Worm (Caenorhabditis elegans) whole organism, L1 larva: ENCODE results near the gene sra-32.

Experiments
- C16A3.4 ChIP-seq: fragments of 150-350 bp; optimal IDR thresholded peaks from 2 replicates; lab custom pipeline; 2014; ENCODE audit warnings: missing biosample characterization, missing genetic modification characterization
- aha-1 ChIP-seq: fragments of 150-350 bp; optimal IDR thresholded peaks from 2 replicates; lab custom pipeline; 2014; ENCODE audit warnings: missing biosample characterization, missing genetic modification characterization
- ama-1 ChIP-seq: fragments of 150-350 bp; optimal IDR thresholded peaks from 2 replicates; lab custom pipeline; 2014
- ceh-8 ChIP-seq: fragments of 200-800 bp; sonication (Bioruptor generic); optimal IDR thresholded peaks from 2 replicates; lab custom pipeline; 2018; ENCODE audit warnings: mild to moderate bottlenecking, missing genetic modification characterization, moderate library complexity, missing compliant biosample characterization
- ceh-82 ChIP-seq, 3 experiments: fragments of 150-350 bp in 1 of 3; sonication (generic microtip) in 2 of 3; optimal IDR thresholded peaks; 2 replicates each; lab custom pipeline; 2014 to 2017; ENCODE audit warnings: missing biosample characterization in 3 of 3, missing genetic modification characterization in 3 of 3
- ceh-88 ChIP-seq: fragments of 200-800 bp; sonication (Bioruptor generic); IDR thresholded peaks from 2 replicates; pipeline ENCODE4 v1.3.6; 2022; ENCODE audit warnings: missing genetic modification characterization, missing compliant biosample characterization
- ceh-90 ChIP-seq: sonication (generic microtip); optimal IDR thresholded peaks from 2 replicates; lab custom pipeline; 2016; ENCODE audit warnings: missing genetic modification characterization, missing compliant biosample characterization
- dpl-1 ChIP-seq, 3 experiments: fragments of 150-350 bp in 2 of 3; sonication (generic microtip) in 1 of 3; optimal IDR thresholded peaks; 2 replicates each; lab custom pipeline; 2014 to 2017; ENCODE audit warnings: missing biosample characterization in 3 of 3, missing genetic modification characterization in 3 of 3, missing genetic modification reagents in 3 of 3
- dsc-1 ChIP-seq: sonication (generic microtip); optimal IDR thresholded peaks from 2 replicates; lab custom pipeline; 2016; ENCODE audit warnings: mild to moderate bottlenecking, missing genetic modification characterization, missing compliant biosample characterization
- efl-1 ChIP-seq, 4 experiments: fragments of 150-350 bp; optimal IDR thresholded peaks in 3 of 4; peaks in 1 of 4; 1 replicate in 1 of 4; 2 replicates in 3 of 4; lab custom pipeline; 2014; ENCODE audit warnings: missing biosample characterization in 2 of 4, missing genetic modification characterization in 2 of 4, missing genetic modification reagents in 2 of 4
- egl-27 ChIP-seq, 2 experiments: fragments of 150-350 bp in 1 of 2; sonication (generic microtip); optimal IDR thresholded peaks; 3 replicates each; lab custom pipeline; 2017 to 2018; ENCODE audit warnings: missing biosample characterization in 2 of 2, missing genetic modification characterization in 2 of 2, missing genetic modification reagents in 2 of 2
- elt-2 ChIP-seq: sonication (generic microtip); optimal IDR thresholded peaks from 2 replicates; lab custom pipeline; 2016; ENCODE audit warnings: missing genetic modification characterization, mild to moderate bottlenecking, inconsistent platforms, missing compliant biosample characterization, missing genetic modification reagents
- fkh-10 ChIP-seq: sonication (generic microtip); optimal IDR thresholded peaks from 2 replicates; lab custom pipeline; 2017; ENCODE audit warnings: missing biosample characterization, missing genetic modification reagents, missing genetic modification characterization
- fkh-8 ChIP-seq: sonication (generic microtip); optimal IDR thresholded peaks from 2 replicates; lab custom pipeline; 2016; ENCODE audit warnings: mild to moderate bottlenecking, missing genetic modification characterization, missing compliant biosample characterization
- fos-1 ChIP-seq: fragments of 150-350 bp; optimal IDR thresholded peaks from 2 replicates; lab custom pipeline; 2014; ENCODE audit warnings: missing biosample characterization, missing genetic modification characterization
- isw-1 ChIP-seq: fragments of 200-800 bp; sonication (Bioruptor generic); IDR thresholded peaks from 2 replicates; pipeline ENCODE4 v1.3.6; 2022; ENCODE audit warnings: missing genetic modification characterization, missing compliant biosample characterization
- lin-14 ChIP-seq: fragments of 200-800 bp; sonication (Bioruptor generic); optimal IDR thresholded peaks from 2 replicates; lab custom pipeline; 2018; ENCODE audit warnings: mild to moderate bottlenecking, missing genetic modification characterization, moderate library complexity, missing compliant biosample characterization
- lin-15B ChIP-seq: fragments of 150-350 bp; sonication (generic microtip); optimal IDR thresholded peaks from 3 replicates; lab custom pipeline; 2014; ENCODE audit warnings: missing biosample characterization, missing genetic modification characterization
- lir-3 ChIP-seq: sonication (generic microtip); optimal IDR thresholded peaks from 2 replicates; lab custom pipeline; 2016; ENCODE audit warnings: mild to moderate bottlenecking, missing genetic modification characterization, moderate library complexity, missing compliant biosample characterization; ENCODE audit not compliant: poor library complexity
- lsy-2 ChIP-seq, 2 experiments: fragments of 150-350 bp; optimal IDR thresholded peaks; 2 replicates each; lab custom pipeline; 2014; ENCODE audit warnings: missing biosample characterization in 2 of 2, missing genetic modification characterization in 2 of 2
- mab-9 ChIP-seq: fragments of 200-800 bp; sonication (Bioruptor generic); IDR thresholded peaks from 2 replicates; pipeline ENCODE4 v1.3.6; 2022; ENCODE audit warnings: missing genetic modification reagents, missing genetic modification characterization, missing compliant biosample characterization
- nhr-12 ChIP-seq: sonication (generic microtip); optimal IDR thresholded peaks from 2 replicates; lab custom pipeline; 2017; ENCODE audit warnings: missing biosample characterization, missing genetic modification characterization
- nhr-19 ChIP-seq: fragments of 200-800 bp; sonication (Bioruptor generic); conservative IDR thresholded peaks from 2 replicates; pipeline ENCODE4 v1.3.6; 2022; ENCODE audit warnings: missing genetic modification characterization, missing compliant biosample characterization
- nhr-28 ChIP-seq: fragments of 150-350 bp; optimal IDR thresholded peaks from 2 replicates; lab custom pipeline; 2014; ENCODE audit warnings: missing biosample characterization, missing genetic modification characterization
- nhr-47 ChIP-seq: sonication (generic microtip); optimal IDR thresholded peaks from 2 replicates; lab custom pipeline; 2016; ENCODE audit warnings: mild to moderate bottlenecking, missing genetic modification characterization, moderate library complexity, missing compliant biosample characterization
- nhr-71 ChIP-seq: sonication (generic microtip); optimal IDR thresholded peaks from 2 replicates; lab custom pipeline; 2016; ENCODE audit warnings: mild to moderate bottlenecking, missing genetic modification characterization, moderate library complexity, missing compliant biosample characterization
- nhr-85 ChIP-seq: sonication (generic microtip); peaks from one replicate; lab custom pipeline; 2016; ENCODE audit warnings: missing genetic modification characterization, inconsistent platforms, missing compliant biosample characterization
- nhr-90 ChIP-seq: sonication (generic microtip); optimal IDR thresholded peaks from 2 replicates; lab custom pipeline; 2016; ENCODE audit warnings: mild to moderate bottlenecking, missing genetic modification characterization, missing compliant biosample characterization; ENCODE audit not compliant: poor library complexity
- pag-3 ChIP-seq: sonication (generic microtip); optimal IDR thresholded peaks from 2 replicates; lab custom pipeline; 2017; ENCODE audit warnings: missing genetic modification characterization, mild to moderate bottlenecking, missing compliant biosample characterization, antibody characterized with exemption, borderline replicate concordance; ENCODE audit not compliant: insufficient read depth
- pax-3 ChIP-seq: fragments of 200-800 bp; sonication (Bioruptor generic); optimal IDR thresholded peaks from 2 replicates; lab custom pipeline; 2018; ENCODE audit warnings: mild to moderate bottlenecking, missing genetic modification characterization, moderate library complexity, missing compliant biosample characterization
- skn-1 ChIP-seq: fragments of 150-350 bp; optimal IDR thresholded peaks from 2 replicates; lab custom pipeline; 2014; ENCODE audit warnings: missing biosample characterization, missing genetic modification characterization
- snu-23 ChIP-seq: sonication (generic microtip); optimal IDR thresholded peaks from 2 replicates; lab custom pipeline; 2016; ENCODE audit warnings: missing genetic modification characterization, missing compliant biosample characterization
- sptf-1 ChIP-seq: fragments of 150-350 bp; optimal IDR thresholded peaks from 2 replicates; lab custom pipeline; 2014; ENCODE audit warnings: missing biosample characterization, missing genetic modification characterization
- sup-37 ChIP-seq: fragments of 200-800 bp; sonication (Bioruptor generic); optimal IDR thresholded peaks from 2 replicates; lab custom pipeline; 2018; ENCODE audit warnings: mild to moderate bottlenecking, missing genetic modification characterization, missing compliant biosample characterization
- swsn-7 ChIP-seq: sonication (generic microtip); optimal IDR thresholded peaks from 2 replicates; lab custom pipeline; 2016; ENCODE audit warnings: missing genetic modification characterization, missing compliant biosample characterization
- tbx-2 ChIP-seq: sonication (generic microtip); optimal IDR thresholded peaks from 2 replicates; lab custom pipeline; 2016; ENCODE audit warnings: missing genetic modification characterization, missing compliant biosample characterization
- tlp-1 ChIP-seq: fragments of 150-350 bp; optimal IDR thresholded peaks from 2 replicates; lab custom pipeline; 2014; ENCODE audit warnings: missing biosample characterization, missing genetic modification characterization
- unc-130 ChIP-seq: fragments of 150-350 bp; optimal IDR thresholded peaks from 2 replicates; lab custom pipeline; 2017; ENCODE audit warnings: missing biosample characterization, missing genetic modification characterization, inconsistent platforms
- unc-30 ChIP-seq: sonication (generic microtip); optimal IDR thresholded peaks from 2 replicates; lab custom pipeline; 2017; ENCODE audit warnings: missing biosample characterization, missing genetic modification characterization
- unc-62 ChIP-seq: fragments of 150-350 bp; optimal IDR thresholded peaks from 2 replicates; lab custom pipeline; 2014; ENCODE audit warnings: missing biosample characterization, missing genetic modification reagents, missing genetic modification characterization
- vab-15 ChIP-seq: sonication (generic microtip); optimal IDR thresholded peaks from 2 replicates; lab custom pipeline; 2017; ENCODE audit warnings: missing genotype, mild to moderate bottlenecking, missing genetic modification characterization, missing compliant biosample characterization
- zag-1 ChIP-seq: fragments of 150-350 bp; optimal IDR thresholded peaks from 2 replicates; lab custom pipeline; 2014; ENCODE audit warnings: missing biosample characterization, missing genetic modification characterization
- zip-4 ChIP-seq: fragments of 200-800 bp; sonication (Bioruptor generic); optimal IDR thresholded peaks from 2 replicates; lab custom pipeline; 2018; ENCODE audit warnings: mild to moderate bottlenecking, missing genetic modification characterization, moderate library complexity, missing compliant biosample characterization

sra-32 gene

DNA sequence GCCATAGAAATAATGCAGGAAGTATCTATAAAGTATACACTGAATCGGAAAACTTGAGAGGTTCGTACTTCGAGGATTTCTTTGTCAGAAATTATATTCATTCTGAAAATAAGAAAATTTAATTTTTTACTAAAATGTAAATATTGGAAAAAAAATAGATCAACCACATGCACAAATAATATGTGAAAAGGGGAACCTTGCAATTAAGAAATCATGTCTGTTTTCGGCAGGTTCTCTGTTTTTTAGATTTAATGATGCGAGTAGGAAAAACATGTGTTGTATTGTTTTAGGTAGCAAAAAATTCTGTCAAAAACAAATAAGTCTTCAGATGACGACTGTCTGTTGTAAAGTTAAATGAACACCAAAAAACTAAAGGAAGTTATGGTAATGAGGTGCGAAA lies 5.4 kb upstream of the sra-32 start, which contains the start of gene sra-33:
sra-33 (minus strand) TSS at position 101 of the 400 bp plus-strand sequence.
- TF ChIP-seq lin-15B (no peak), C16A3.4 (tag; lab: Kevin White, UChicago) (no peak), zag-1 (no peak), aha-1 (tag; lab: Kevin White, UChicago) (no peak), ceh-8 (no peak), fkh-10 (GFP tag; lab: Kevin White, UChicago) (no peak), unc-30 (tag; lab: Kevin White, UChicago) (no peak)

DNA sequence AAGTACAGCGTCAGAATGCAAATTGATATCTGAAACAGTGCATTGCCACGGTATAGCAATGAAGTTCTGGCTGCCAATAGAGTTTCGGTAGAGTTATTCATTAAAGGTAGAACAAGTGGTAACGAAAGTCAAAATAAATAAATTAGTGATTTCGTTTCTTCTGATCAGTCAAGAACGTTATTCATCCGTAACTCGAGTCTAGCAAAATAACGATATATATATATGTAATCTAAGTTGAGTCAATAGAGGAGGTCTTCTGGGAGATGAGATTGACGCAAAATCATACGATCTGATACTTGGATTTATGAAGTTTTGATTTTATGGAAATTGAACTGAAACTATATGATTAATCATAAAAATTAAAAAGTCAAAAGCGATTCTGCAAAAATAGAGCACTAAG lies 4.0 kb downstream of the sra-32 start, which contains the start of gene sra-35:
sra-35 (minus strand) TSS at position 101 of the 400 bp plus-strand sequence.
- peak; percentile 21 for TF ChIP-seq nhr-85 (tag; lab: Kevin White, UChicago)
- TF ChIP-seq mab-9 (GFP tag; lab: Robert Waterston, UW) = no peak

DNA sequence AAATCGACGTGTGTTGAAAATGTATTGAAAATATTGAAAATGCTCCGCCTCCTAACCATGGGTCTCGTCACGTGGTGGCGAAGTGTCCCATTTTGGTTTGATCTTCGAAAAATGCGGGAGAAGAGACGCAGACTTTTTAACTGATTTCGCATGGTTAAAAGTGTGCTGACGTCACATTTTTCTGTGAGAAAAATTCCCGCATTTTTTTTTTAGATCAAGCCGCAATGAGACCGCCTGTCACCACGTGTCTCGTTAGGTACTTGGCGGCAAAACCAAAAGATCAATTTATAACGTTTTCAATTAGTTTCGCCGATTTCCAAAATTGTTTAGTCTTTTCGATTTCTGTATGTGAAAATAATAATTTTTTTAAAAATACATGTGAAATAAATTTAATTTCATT lies 6.6 kb downstream of the sra-32 start:
- TF ChIP-seq sptf-1 (tag; lab: Kevin White, UChicago) (no peak), swsn-7 (tag; lab: Kevin White, UChicago) (no peak), ceh-82 (tag; optimal IDR thresholded peaks at IDR 0.05; lab: Kevin White, UChicago) (no peak), elt-2 (tag; lab: Kevin White, UChicago) (no peak)

DNA sequence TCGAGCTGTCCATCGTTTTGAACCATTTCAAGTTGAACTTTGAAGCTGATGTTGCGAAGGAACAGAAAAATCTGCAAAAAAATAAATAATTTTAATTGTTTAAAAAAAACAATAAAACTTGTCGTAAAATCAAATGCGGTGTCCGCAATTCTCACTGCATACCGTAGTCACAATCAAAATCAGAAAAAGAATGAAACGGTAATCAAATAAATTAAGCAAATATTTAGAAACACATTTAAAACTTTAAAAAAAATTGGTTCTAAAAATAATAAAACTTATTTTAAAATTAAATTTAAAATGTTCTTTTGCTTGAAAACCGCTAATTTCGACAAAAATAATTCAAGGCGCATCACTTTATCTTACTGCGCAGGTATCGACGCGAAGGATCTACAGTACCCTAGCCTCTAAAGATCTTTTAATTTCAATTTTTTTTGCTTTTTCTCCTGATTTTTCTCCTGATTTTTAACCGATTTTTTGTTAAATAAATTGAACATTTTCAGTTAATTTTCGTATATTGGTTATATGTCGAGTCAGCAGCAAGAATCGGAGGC lies 8.6 kb downstream of the sra-32 start, which contains the start of the genes B0304.4 and B0304.2:
B0304.4 (minus strand) TSS at position 101 of the 551 bp plus-strand sequence.
B0304.2 (plus strand) TSS at position 501 of the 551 bp plus-strand sequence.
- no peak for TF ChIP-seq ceh-88 (GFP tag; lab: Robert Waterston, UW)
- TF ChIP-seq isw-1 (GFP tag; lab: Robert Waterston, UW) = no peak
- no peak for TF ChIP-seq tlp-1 (tag; lab: Kevin White, UChicago)
- TF ChIP-seq dpl-1 (GFP tag; optimal IDR thresholded peaks at IDR 0.05; lab: Kevin White, UChicago) = no peak
- no peak for TF ChIP-seq efl-1 (optimal IDR thresholded peaks at IDR 0.05; lab: Kevin White, UChicago)
- TF ChIP-seq efl-1 (GFP tag; optimal IDR thresholded peaks at IDR 0.05 in 1 of 2; lab: Kevin White, UChicago) = no peak
- no peak for TF ChIP-seq pag-3 (tag; lab: Kevin White, UChicago)
- TF ChIP-seq nhr-28 (tag; lab: Kevin White, UChicago) = no peak
- no peak for TF ChIP-seq nhr-19 (GFP tag; lab: Robert Waterston, UW)
- no peak for TF ChIP-seq pax-3 (tag; lab: Kevin White, UChicago)
- TF ChIP-seq fos-1 (tag; lab: Kevin White, UChicago) = no peak
- TF ChIP-seq nhr-12 = no peak
- TF ChIP-seq lsy-2 (tag; optimal IDR thresholded peaks at IDR 0.05; lab: Kevin White, UChicago) = no peak
- no peak for TF ChIP-seq nhr-47 (tag; lab: Kevin White, UChicago)
- TF ChIP-seq unc-62 = no peak
- TF ChIP-seq ceh-90 (tag; lab: Kevin White, UChicago) = no peak
- no peak for TF ChIP-seq snu-23 (GFP tag; lab: Kevin White, UChicago)
- TF ChIP-seq dsc-1 = no peak
- TF ChIP-seq nhr-90 (tag; lab: Kevin White, UChicago) = no peak
- TF ChIP-seq, all 84 proteins: peak for 0

DNA sequence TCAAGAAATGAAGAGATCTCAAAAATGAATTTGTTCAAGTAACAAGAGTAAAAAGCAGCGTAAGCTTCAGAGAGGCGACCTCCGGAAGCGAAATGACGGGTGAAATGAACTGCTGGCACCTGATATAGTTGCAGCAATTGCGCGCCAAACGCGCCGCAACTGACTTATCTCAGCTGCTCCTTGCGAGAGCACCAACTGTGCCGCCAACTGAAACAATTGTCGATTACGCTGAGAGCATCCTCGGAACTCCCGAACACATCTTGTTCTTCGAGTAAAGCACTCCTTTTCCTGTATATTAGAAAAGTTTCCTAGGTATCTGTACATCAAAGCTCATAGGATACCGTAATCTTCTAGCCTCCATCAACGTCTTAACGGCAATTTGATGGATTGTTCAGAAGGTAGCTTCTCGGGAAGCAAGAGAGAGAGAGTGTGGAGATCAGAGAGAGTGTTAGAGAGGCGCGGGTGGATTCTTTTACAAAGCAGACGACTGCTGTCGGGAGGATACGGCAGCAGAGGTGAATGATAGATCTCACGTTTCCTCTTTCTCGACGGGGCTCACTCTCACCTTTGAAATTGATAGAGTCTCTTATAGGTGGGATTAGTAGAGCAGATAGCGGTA lies 11.7 kb downstream of the sra-32 start:
- TF ChIP-seq tbx-2 (tag; lab: Kevin White, UChicago) = no peak
- TF ChIP-seq lin-15B = no peak
- TF ChIP-seq ama-1 (lab: Kevin White, UChicago) = no peak
- TF ChIP-seq elt-2 (tag; lab: Kevin White, UChicago) = no peak
- TF ChIP-seq sup-37 (GFP tag; lab: Kevin White, UChicago) = no peak
- no peak for TF ChIP-seq nhr-90 (tag; lab: Kevin White, UChicago)
- TF ChIP-seq nhr-28 (tag; lab: Kevin White, UChicago) = no peak
- TF ChIP-seq vab-15 = no peak
- TF ChIP-seq egl-27 (tag; optimal IDR thresholded peaks at IDR 0.05; lab: Kevin White, UChicago) = no peak
- TF ChIP-seq zip-4 (GFP tag; lab: Kevin White, UChicago) = no peak
- 0 out of 2 replicates have a peak, but pooled peaks have one; percentile 23 for TF ChIP-seq nhr-19 (GFP tag; lab: Robert Waterston, UW)
- peak; percentile 77 for TF ChIP-seq lin-14
- TF ChIP-seq unc-130 (tag; lab: Kevin White, UChicago) = peak; percentile 16
- peak in 1 of 2 experiments; percentile 25 for TF ChIP-seq lsy-2 (tag; optimal IDR thresholded peaks at IDR 0.05; lab: Kevin White, UChicago)
- no peak for TF ChIP-seq lir-3 (tag; lab: Kevin White, UChicago)
- TF ChIP-seq fkh-8 (tag; lab: Kevin White, UChicago) = no peak
- TF ChIP-seq nhr-71 (tag; lab: Kevin White, UChicago) = peak; percentile 53
- TF ChIP-seq skn-1 (tag; lab: Kevin White, UChicago) = no peak
